Worm (Caenorhabditis elegans) whole organism, midembryonic: Measurements from ENCODE around the gene C17H11.6.

Experiments used
- cog-1 ChIP-seq: sonication (generic microtip); optimal IDR thresholded peaks from 2 replicates; lab custom pipeline; 2016; ENCODE audit warnings: missing genetic modification characterization, missing compliant biosample characterization
- flt-1 ChIP-seq: fragments of 200-800 bp; sonication (Bioruptor generic); IDR thresholded peaks from 2 replicates; pipeline ENCODE4 v1.3.6; 2022; ENCODE audit warnings: missing genetic modification characterization, missing compliant biosample characterization
- klf-2 ChIP-seq: fragments of 200-800 bp; sonication (Bioruptor generic); conservative IDR thresholded peaks from 2 replicates; pipeline ENCODE4 v1.3.6; 2022; ENCODE audit warnings: missing genetic modification reagents, missing genetic modification characterization, missing compliant biosample characterization
- med-1 ChIP-seq: sonication (generic microtip); optimal IDR thresholded peaks from 2 replicates; lab custom pipeline; 2017; ENCODE audit warnings: missing genetic modification characterization, mild to moderate bottlenecking, missing compliant biosample characterization, antibody characterized with exemption, missing genetic modification reagents; ENCODE audit not compliant: insufficient read depth
- ref-1 ChIP-seq: fragments of 200-800 bp; sonication (Bioruptor generic); conservative IDR thresholded peaks from 2 replicates; pipeline ENCODE4 v1.3.6; 2022; ENCODE audit warnings: missing genetic modification reagents, missing genetic modification characterization, missing compliant biosample characterization
- tab-1 ChIP-seq: fragments of 200-800 bp; sonication (Bioruptor generic); IDR thresholded peaks from 2 replicates; pipeline ENCODE4 v1.3.6; 2022; ENCODE audit warnings: missing genetic modification characterization, missing compliant biosample characterization
- ztf-23 ChIP-seq: fragments of 200-800 bp; sonication (Bioruptor generic); IDR thresholded peaks from 2 replicates; pipeline ENCODE4 v1.3.6; 2022; ENCODE audit warnings: missing genetic modification reagents, missing genetic modification characterization, missing compliant biosample characterization
- ztf-29 ChIP-seq: fragments of 200-800 bp; sonication (Bioruptor generic); IDR thresholded peaks from 2 replicates; pipeline ENCODE4 v1.3.6; 2022; ENCODE audit warnings: missing genetic modification reagents, missing genetic modification characterization, missing compliant biosample characterization

DNA sequence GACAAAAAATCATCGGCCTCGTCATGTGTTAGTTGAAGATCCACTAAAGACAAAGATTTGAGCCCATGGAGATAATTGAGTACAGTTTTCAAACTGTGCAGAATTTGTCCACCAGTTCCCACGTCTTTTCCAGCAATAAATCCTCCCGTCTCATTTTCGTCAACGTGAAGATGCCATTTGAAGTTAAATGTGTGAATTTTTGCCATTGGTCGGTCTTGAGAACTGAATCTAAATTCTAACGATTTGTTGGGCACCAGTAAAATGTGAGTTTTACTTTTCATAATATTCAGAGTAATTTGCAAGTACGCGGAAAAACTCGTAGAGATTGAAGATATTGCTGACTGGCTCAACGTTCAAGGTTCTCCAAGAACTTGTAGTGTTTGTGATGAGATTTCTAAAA is 27.0 kb upstream of the C17H11.6 start:
- no peak for TF ChIP-seq flt-1 (GFP tag; lab: Robert Waterston, UW)
- TF ChIP-seq tab-1 (GFP tag; lab: Robert Waterston, UW): no peak
- no peak for TF ChIP-seq med-1 (GFP tag; lab: Kevin White, UChicago)
- no peak for TF ChIP-seq klf-2
- no peak for TF ChIP-seq cog-1 (tag; lab: Kevin White, UChicago)
- TF ChIP-seq ref-1 (GFP tag; lab: Robert Waterston, UW): no peak
- TF ChIP-seq ztf-29 (GFP tag; lab: Robert Waterston, UW): no peak
- no peak for TF ChIP-seq ztf-23 (GFP tag; lab: Robert Waterston, UW)
